Fruit fly (Drosophila melanogaster) whole organism, embryonic: ENCODE results near the gene CG5043.

Experiments used
- Abd-B ChIP-seq: fragments of 200-800 bp; sonication (Bioruptor generic); optimal IDR thresholded peaks from 2 replicates; lab custom pipeline; 2018; ENCODE audit warnings: missing biosample characterization, mild to moderate bottlenecking, missing genetic modification characterization, moderate library complexity
- Adf1 ChIP-seq: fragments of 200-800 bp; sonication (Bioruptor generic); IDR thresholded peaks from 2 replicates; pipeline ENCODE4 v1.3.6; 2022; ENCODE audit warnings: missing biosample characterization, missing genetic modification characterization
- BtbVII ChIP-seq: fragments of 200-800 bp; sonication (Bioruptor generic); optimal IDR thresholded peaks from 3 replicates; lab custom pipeline; 2017; ENCODE audit warnings: missing biosample characterization, mild to moderate bottlenecking, missing genetic modification characterization
- Bteb2 ChIP-seq: fragments of 200-800 bp; sonication (Bioruptor generic); optimal IDR thresholded peaks from 2 replicates; lab custom pipeline; 2016; ENCODE audit warnings: missing biosample characterization, missing genetic modification characterization
- CG1024 ChIP-seq: fragments of 200-800 bp; sonication (Bioruptor generic); IDR thresholded peaks from 2 replicates; pipeline ENCODE4 v1.3.6; 2022; ENCODE audit warnings: missing biosample characterization, missing genetic modification characterization
- CG10321 ChIP-seq: fragments of 200-800 bp; sonication (Bioruptor generic); IDR thresholded peaks from 2 replicates; pipeline ENCODE4 v1.3.6; 2022; ENCODE audit warnings: missing biosample characterization, missing genetic modification characterization
- CG10462 ChIP-seq: fragments of 200-800 bp; sonication (Bioruptor generic); optimal IDR thresholded peaks from 2 replicates; lab custom pipeline; 2016; ENCODE audit warnings: missing biosample characterization, missing genetic modification characterization
- CG10979 ChIP-seq: fragments of 200-800 bp; sonication (Bioruptor generic); optimal IDR thresholded peaks from 2 replicates; lab custom pipeline; 2018; ENCODE audit warnings: missing biosample characterization, mild to moderate bottlenecking, missing genetic modification characterization, moderate library complexity
- CG11696 ChIP-seq: fragments of 200-800 bp; sonication (Bioruptor generic); IDR thresholded peaks from 2 replicates; pipeline ENCODE4 v1.3.6; 2022; ENCODE audit warnings: missing biosample characterization, missing genetic modification characterization
- CG14860 ChIP-seq: fragments of 200-800 bp; sonication (Bioruptor generic); IDR thresholded peaks from 3 replicates; pipeline ENCODE4 v1.3.6; 2022; ENCODE audit warnings: missing biosample characterization, missing genetic modification characterization; ENCODE audit not compliant: partially characterized antibody
- CG16779 ChIP-seq: fragments of 200-800 bp; sonication (Bioruptor generic); IDR thresholded peaks from 2 replicates; pipeline ENCODE4 v1.3.6; 2022; ENCODE audit warnings: missing biosample characterization, missing genetic modification characterization
- CG17359 ChIP-seq: fragments of 200-800 bp; sonication (Bioruptor generic); optimal IDR thresholded peaks from 3 replicates; lab custom pipeline; 2018; ENCODE audit warnings: missing biosample characterization, mild to moderate bottlenecking, missing genetic modification characterization, moderate library complexity
- CG2199 ChIP-seq: fragments of 200-800 bp; sonication (Bioruptor generic); IDR thresholded peaks from 3 replicates; pipeline ENCODE4 v1.3.6; 2022; ENCODE audit warnings: missing biosample characterization, missing genetic modification characterization
- CG31365 ChIP-seq: fragments of 200-800 bp; sonication (Bioruptor generic); optimal IDR thresholded peaks from 2 replicates; lab custom pipeline; 2018; ENCODE audit warnings: missing biosample characterization, mild to moderate bottlenecking, missing genetic modification characterization
- CG34224 ChIP-seq: fragments of 200-800 bp; sonication (Bioruptor generic); IDR thresholded peaks from 3 replicates; pipeline ENCODE4 v1.3.6; 2022; ENCODE audit warnings: missing biosample characterization, missing genetic modification characterization; ENCODE audit not compliant: partially characterized antibody
- CG3847 ChIP-seq: fragments of 200-800 bp; sonication (Bioruptor generic); IDR thresholded peaks from 2 replicates; pipeline ENCODE4 v1.3.6; 2022; ENCODE audit warnings: missing biosample characterization, missing genetic modification characterization
- CG5245 ChIP-seq: fragments of 200-800 bp; sonication (Bioruptor generic); optimal IDR thresholded peaks from 3 replicates; lab custom pipeline; 2016; ENCODE audit warnings: missing biosample characterization, missing genetic modification characterization
- CG6175 ChIP-seq: fragments of 200-800 bp; sonication (Bioruptor generic); IDR thresholded peaks from 3 replicates; pipeline ENCODE4 v1.3.6; 2022; ENCODE audit warnings: missing biosample characterization, missing genetic modification characterization
- CG6272 ChIP-seq: fragments of 200-800 bp; sonication (Bioruptor generic); IDR thresholded peaks from 2 replicates; pipeline ENCODE4 v1.3.6; 2022; ENCODE audit warnings: missing biosample characterization, missing genetic modification characterization
- CG6854 ChIP-seq: fragments of 200-800 bp; sonication (Bioruptor generic); optimal IDR thresholded peaks from 3 replicates; lab custom pipeline; 2017; ENCODE audit warnings: missing biosample characterization, mild to moderate bottlenecking, missing genetic modification characterization
- CG8359 ChIP-seq: fragments of 200-800 bp; sonication (Bioruptor generic); optimal IDR thresholded peaks from 2 replicates; lab custom pipeline; 2017; ENCODE audit warnings: missing biosample characterization, mild to moderate bottlenecking, missing genetic modification characterization, borderline replicate concordance
- CG9797 ChIP-seq: fragments of 200-800 bp; sonication (Bioruptor generic); optimal IDR thresholded peaks from 3 replicates; lab custom pipeline; 2018; ENCODE audit warnings: missing biosample characterization, mild to moderate bottlenecking, missing genetic modification characterization
- Dll ChIP-seq: fragments of 200-800 bp; sonication (Bioruptor generic); IDR thresholded peaks from 4 replicates; pipeline ENCODE4 v1.3.6; 2022; ENCODE audit warnings: missing biosample characterization, missing genetic modification characterization; ENCODE audit not compliant: partially characterized antibody
- Ets97D ChIP-seq: fragments of 200-800 bp; sonication (Bioruptor generic); optimal IDR thresholded peaks from 3 replicates; lab custom pipeline; 2016; ENCODE audit warnings: missing biosample characterization, missing genetic modification characterization
- Gug ChIP-seq: fragments of 200-800 bp; sonication (Bioruptor generic); IDR thresholded peaks from 4 replicates; pipeline ENCODE4 v1.3.6; 2022; ENCODE audit warnings: missing biosample characterization, missing genetic modification characterization
- Hmr ChIP-seq: fragments of 200-800 bp; sonication (Bioruptor generic); optimal IDR thresholded peaks from 3 replicates; lab custom pipeline; 2017; ENCODE audit warnings: mild to moderate bottlenecking, missing biosample characterization, missing genetic modification reagents, missing genetic modification characterization
- Hr39 ChIP-seq: fragments of >200 bp; optimal IDR thresholded peaks from 2 replicates; lab custom pipeline; 2017
- Lhr ChIP-seq: fragments of 200-800 bp; sonication (Bioruptor generic); optimal IDR thresholded peaks from 3 replicates; lab custom pipeline; 2017; ENCODE audit warnings: mild to moderate bottlenecking, missing biosample characterization, missing genetic modification reagents, missing genetic modification characterization
- Myb ChIP-seq: fragments of 200-800 bp; sonication (Bioruptor generic); optimal IDR thresholded peaks from 2 replicates; lab custom pipeline; 2016; ENCODE audit warnings: missing biosample characterization, missing genetic modification characterization
- Nf-YB ChIP-seq: fragments of 200-800 bp; sonication (Bioruptor generic); optimal IDR thresholded peaks from 3 replicates; lab custom pipeline; 2019; ENCODE audit warnings: missing biosample characterization, mild to moderate bottlenecking, missing genetic modification characterization, moderate library complexity
- ab ChIP-seq: fragments of 200-800 bp; sonication (Bioruptor generic); optimal IDR thresholded peaks from 2 replicates; lab custom pipeline; 2016; ENCODE audit warnings: missing biosample characterization, missing genetic modification characterization
- ash1 ChIP-seq: fragments of 200-800 bp; sonication (Bioruptor generic); optimal IDR thresholded peaks from 2 replicates; lab custom pipeline; 2018; ENCODE audit warnings: missing biosample characterization, mild to moderate bottlenecking, missing genetic modification characterization
- bowl ChIP-seq: fragments of 200-800 bp; sonication (Bioruptor generic); IDR thresholded peaks from 2 replicates; pipeline ENCODE4 v1.3.6; 2022; ENCODE audit warnings: missing biosample characterization, missing genetic modification characterization
- cas ChIP-seq: fragments of 200-800 bp; sonication (Bioruptor generic); IDR thresholded peaks from 2 replicates; pipeline ENCODE4 v1.3.6; 2022; ENCODE audit warnings: missing biosample characterization, missing genetic modification characterization
- ci ChIP-seq: fragments of 200-800 bp; sonication (Bioruptor generic); IDR thresholded peaks from 3 replicates; pipeline ENCODE4 v1.3.6; 2022; ENCODE audit warnings: missing biosample characterization, missing genetic modification characterization
- crp ChIP-seq, 2 experiments: fragments of 200-800 bp; sonication (Bioruptor generic); optimal IDR thresholded peaks; 2 replicates in 1 of 2; 3 replicates in 1 of 2; lab custom pipeline; 2017; ENCODE audit warnings: missing biosample characterization in 2 of 2, missing genetic modification characterization in 2 of 2, mild to moderate bottlenecking in 1 of 2, moderate library complexity in 1 of 2
- dimm ChIP-seq: fragments of 200-800 bp; sonication (Bioruptor generic); IDR thresholded peaks from 2 replicates; pipeline ENCODE4 v1.3.6; 2022; ENCODE audit warnings: missing biosample characterization, missing genetic modification characterization
- gsb-n ChIP-seq: fragments of 200-800 bp; sonication (Bioruptor generic); optimal IDR thresholded peaks from 3 replicates; lab custom pipeline; 2018; ENCODE audit warnings: missing biosample characterization, mild to moderate bottlenecking, missing genetic modification characterization
- kay ChIP-seq: fragments of 200-800 bp; sonication (Bioruptor generic); optimal IDR thresholded peaks from 2 replicates; lab custom pipeline; 2016; ENCODE audit warnings: missing biosample characterization, missing genetic modification characterization
- kni ChIP-seq: fragments of 200-800 bp; sonication (Bioruptor generic); optimal IDR thresholded peaks from 3 replicates; lab custom pipeline; 2017; ENCODE audit warnings: mild to moderate bottlenecking, missing biosample characterization, missing genetic modification reagents, missing genetic modification characterization
- lab ChIP-seq: fragments of 200-800 bp; sonication (Bioruptor generic); optimal IDR thresholded peaks from 3 replicates; lab custom pipeline; 2017; ENCODE audit warnings: missing biosample characterization, missing genetic modification characterization, mild to moderate bottlenecking, moderate library complexity, missing genetic modification reagents
- luna ChIP-seq: fragments of 200-800 bp; sonication (Bioruptor generic); optimal IDR thresholded peaks from 2 replicates; lab custom pipeline; 2016; ENCODE audit warnings: missing biosample characterization, missing genetic modification characterization
- onecut ChIP-seq: fragments of 200-800 bp; sonication (Bioruptor generic); IDR thresholded peaks from 2 replicates; pipeline ENCODE4 v1.3.6; 2022; ENCODE audit warnings: missing biosample characterization, missing genetic modification characterization
- pb ChIP-seq: fragments of 200-800 bp; sonication (Bioruptor generic); optimal IDR thresholded peaks from 3 replicates; lab custom pipeline; 2016; ENCODE audit warnings: missing biosample characterization, missing genetic modification characterization
- pita ChIP-seq: fragments of 200-800 bp; sonication (Bioruptor generic); optimal IDR thresholded peaks from 2 replicates; lab custom pipeline; 2017; ENCODE audit warnings: missing biosample characterization, mild to moderate bottlenecking, missing genetic modification characterization
- pros ChIP-seq: fragments of 200-800 bp; sonication (Bioruptor generic); optimal IDR thresholded peaks from 3 replicates; lab custom pipeline; 2019; ENCODE audit warnings: missing biosample characterization, mild to moderate bottlenecking, missing genetic modification characterization, moderate library complexity
- ranshi ChIP-seq: fragments of 200-800 bp; sonication (Bioruptor generic); IDR thresholded peaks from 2 replicates; pipeline ENCODE4 v1.3.6; 2022; ENCODE audit warnings: missing biosample characterization, missing genetic modification characterization
- sob ChIP-seq: fragments of 200-800 bp; sonication (Bioruptor generic); IDR thresholded peaks from 2 replicates; pipeline ENCODE4 v1.3.6; 2022; ENCODE audit warnings: missing biosample characterization, missing genetic modification characterization
- sug ChIP-seq: fragments of 200-800 bp; optimal IDR thresholded peaks from 2 replicates; lab custom pipeline; 2019; ENCODE audit warnings: missing biosample characterization, mild to moderate bottlenecking, missing genetic modification characterization, moderate library complexity
- wdn ChIP-seq: fragments of 200-800 bp; sonication (Bioruptor generic); IDR thresholded peaks from 2 replicates; pipeline ENCODE4 v1.3.6; 2022; ENCODE audit warnings: missing biosample characterization, missing genetic modification characterization
- zfh1 ChIP-seq: fragments of 200-800 bp; sonication (Bioruptor generic); IDR thresholded peaks from 3 replicates; pipeline ENCODE4 v1.3.6; 2022; ENCODE audit warnings: missing biosample characterization, missing genetic modification characterization

The CG5043 gene

dm6 chr2L:17427929-17428456, 5.7 kb upstream of the CG5043 start (continued):
- TF ChIP-seq sob (GFP tag; lab: Robert Waterston, UW): peak; percentile 43; the same call in 1 of the 2 replicates
- TF ChIP-seq Hmr (GFP tag; lab: Kevin White, UChicago): no peak
- no peak for TF ChIP-seq CG14860 (GFP tag; lab: Robert Waterston, UW)
- no peak for TF ChIP-seq BtbVII (GFP tag; lab: Kevin White, UChicago)
- TF ChIP-seq pb (GFP tag; lab: Kevin White, UChicago): no peak
- no peak for TF ChIP-seq ab
- no peak for TF ChIP-seq Hr39 (lab: Kevin White, UChicago)
- TF ChIP-seq Lhr (GFP tag; lab: Kevin White, UChicago): no peak
- no peak for TF ChIP-seq wdn (GFP tag; lab: Robert Waterston, UW)
- TF ChIP-seq CG5245: no peak
- no peak for TF ChIP-seq CG10462 (GFP tag; lab: Kevin White, UChicago)
- TF ChIP-seq kni (GFP tag; lab: Kevin White, UChicago): no peak
- no peak for TF ChIP-seq Abd-B (GFP tag; lab: Kevin White, UChicago)
- no peak for TF ChIP-seq zfh1 (GFP tag; lab: Robert Waterston, UW)
- no peak for TF ChIP-seq Myb
- TF ChIP-seq Ets97D (GFP tag; lab: Kevin White, UChicago): no peak
- 0 out of 4 replicates have a peak, but pooled peaks have one; percentile 31 for TF ChIP-seq Dll
- TF ChIP-seq CG31365 (tag; lab: Kevin White, UChicago): no peak
- TF ChIP-seq sug (tag; lab: Kevin White, UChicago): peak; percentile 29
- TF ChIP-seq CG2199 (GFP tag; lab: Robert Waterston, UW): no peak
- TF ChIP-seq crp (GFP tag; optimal IDR thresholded peaks at IDR 0.05; lab: Kevin White, UChicago): no peak
- no peak for TF ChIP-seq Bteb2 (GFP tag; lab: Kevin White, UChicago)
- TF ChIP-seq kay (GFP tag; lab: Kevin White, UChicago): no peak
- TF ChIP-seq CG10321 (GFP tag; lab: Robert Waterston, UW): no peak
- no peak for TF ChIP-seq CG6854 (GFP tag; lab: Kevin White, UChicago)
- TF ChIP-seq dimm (GFP tag; lab: Robert Waterston, UW): no peak
- no peak for TF ChIP-seq CG8359 (GFP tag; lab: Kevin White, UChicago)
- no peak for TF ChIP-seq CG34224 (GFP tag; lab: Robert Waterston, UW)
- TF ChIP-seq onecut: no peak
- TF ChIP-seq CG9797: no peak
- TF ChIP-seq CG10979: peak; percentile 32
- TF ChIP-seq Gug (GFP tag; lab: Robert Waterston, UW): no peak
- TF ChIP-seq pita (GFP tag; lab: Kevin White, UChicago): no peak
- TF ChIP-seq CG3847 (GFP tag; lab: Robert Waterston, UW): no peak
- 0 out of 2 replicates have a peak, but pooled peaks have one; percentile 35 for TF ChIP-seq CG1024
- no peak for TF ChIP-seq luna (GFP tag; lab: Kevin White, UChicago)
- no peak for TF ChIP-seq CG6272 (GFP tag; lab: Robert Waterston, UW)
- TF ChIP-seq cas: no peak
- no peak for TF ChIP-seq bowl (GFP tag; lab: Robert Waterston, UW)
- no peak; the same call in 1 of the 2 replicates for TF ChIP-seq ranshi (GFP tag; lab: Robert Waterston, UW)
- no peak for TF ChIP-seq gsb-n (tag; lab: Kevin White, UChicago)
- TF ChIP-seq CG11696 (GFP tag; lab: Robert Waterston, UW): no peak
- no peak for TF ChIP-seq Nf-YB
- peak; percentile 15 for TF ChIP-seq CG17359 (tag; lab: Kevin White, UChicago)
- peak; percentile 35 for TF ChIP-seq lab (GFP tag; lab: Kevin White, UChicago)
- no peak for TF ChIP-seq CG6175 (GFP tag; lab: Robert Waterston, UW)
- no peak for TF ChIP-seq ash1 (GFP tag; lab: Kevin White, UChicago)
- TF ChIP-seq Adf1 (GFP tag; lab: Robert Waterston, UW): peak; percentile 33; the same call in 1 of the 2 replicates
- no peak for TF ChIP-seq pros (GFP tag; lab: Kevin White, UChicago)
- TF ChIP-seq CG16779 (GFP tag; lab: Robert Waterston, UW): no peak
- TF ChIP-seq ci (GFP tag; lab: Robert Waterston, UW): peak; percentile 20; the same call in 1 of the 3 replicates
